Fruit fly (Drosophila melanogaster) whole organism: ENCODE results near the gene CG31321.

Source experiments
- EcR ChIP-seq, 2 experiments: fragments of >200 bp; optimal IDR thresholded peaks; 2 replicates each; lab custom pipeline; 2017; ENCODE audit warnings: missing biosample characterization in 2 of 2, missing genetic modification characterization in 2 of 2, missing genetic modification reagents in 2 of 2
- pan ChIP-seq: fragments of >200 bp; optimal IDR thresholded peaks from 2 replicates; lab custom pipeline; 2017
- psq ChIP-seq: fragments of >200 bp; optimal IDR thresholded peaks from 2 replicates; lab custom pipeline; 2017

dm6 chr3R:14278523-14279303 lies 31.4 kb upstream of the CG31321 start:
- no peak for TF ChIP-seq EcR (GFP tag; optimal IDR thresholded peaks at IDR 0.05; lab: Kevin White, UChicago)
- no peak for TF ChIP-seq psq (lab: Kevin White, UChicago)
- no peak for TF ChIP-seq pan (lab: Kevin White, UChicago)
